Worm (Caenorhabditis elegans) whole organism, late embryonic: ENCODE measurements around the gene daf-31.

Experiments used
- F13H6.1 ChIP-seq: sonication (generic microtip); optimal IDR thresholded peaks from 2 replicates; lab custom pipeline; 2016; ENCODE audit warnings: missing genetic modification characterization, missing compliant biosample characterization
- K02D7.2 ChIP-seq: sonication (generic microtip); optimal IDR thresholded peaks from 2 replicates; lab custom pipeline; 2017; ENCODE audit warnings: mild to moderate bottlenecking, missing genetic modification characterization, missing compliant biosample characterization
- T23F11.4 ChIP-seq: fragments of 200-800 bp; sonication (Bioruptor generic); optimal IDR thresholded peaks from 2 replicates; lab custom pipeline; 2018; ENCODE audit warnings: mild to moderate bottlenecking, missing genetic modification characterization, missing compliant biosample characterization
- ama-1 ChIP-seq: fragments of 150-350 bp; optimal IDR thresholded peaks from 2 replicates; lab custom pipeline; 2014
- ceh-18 ChIP-seq: sonication (generic microtip); optimal IDR thresholded peaks from 2 replicates; lab custom pipeline; 2016; ENCODE audit warnings: missing genetic modification characterization, missing compliant biosample characterization
- ceh-19 ChIP-seq: fragments of 200-800 bp; sonication (Bioruptor generic); optimal IDR thresholded peaks from 2 replicates; lab custom pipeline; 2018; ENCODE audit warnings: mild to moderate bottlenecking, missing genetic modification characterization, missing compliant biosample characterization
- ceh-2 ChIP-seq: sonication (generic microtip); optimal IDR thresholded peaks from 2 replicates; lab custom pipeline; 2016; ENCODE audit warnings: missing genotype, missing genetic modification characterization, missing compliant biosample characterization
- ceh-24 ChIP-seq: sonication (generic microtip); optimal IDR thresholded peaks from 2 replicates; lab custom pipeline; 2016; ENCODE audit warnings: mild to moderate bottlenecking, missing genetic modification characterization, missing compliant biosample characterization
- ceh-34 ChIP-seq: sonication (generic microtip); optimal IDR thresholded peaks from 2 replicates; lab custom pipeline; 2016; ENCODE audit warnings: mild to moderate bottlenecking, missing genetic modification characterization, missing compliant biosample characterization
- ceh-45 ChIP-seq: fragments of 200-800 bp; sonication (Bioruptor generic); IDR thresholded peaks from 2 replicates; pipeline ENCODE4 v1.3.6; 2022; ENCODE audit warnings: missing genetic modification reagents, missing genetic modification characterization, missing compliant biosample characterization
- ceh-6 ChIP-seq: fragments of 200-800 bp; sonication (Bioruptor generic); optimal IDR thresholded peaks from 2 replicates; lab custom pipeline; 2018; ENCODE audit warnings: mild to moderate bottlenecking, missing genetic modification characterization, missing compliant biosample characterization
- ceh-9 ChIP-seq: sonication (generic microtip); optimal IDR thresholded peaks from 2 replicates; lab custom pipeline; 2016; ENCODE audit warnings: mild to moderate bottlenecking, missing genetic modification characterization, inconsistent platforms, missing compliant biosample characterization
- che-1 ChIP-seq: sonication (generic microtip); optimal IDR thresholded peaks from 2 replicates; lab custom pipeline; 2016; ENCODE audit warnings: mild to moderate bottlenecking, missing genetic modification characterization, missing compliant biosample characterization
- dve-1 ChIP-seq: sonication (generic microtip); optimal IDR thresholded peaks from 2 replicates; lab custom pipeline; 2017; ENCODE audit warnings: antibody characterized with exemption, mild to moderate bottlenecking, missing genetic modification characterization, missing compliant biosample characterization
- elt-2 ChIP-seq: sonication (generic microtip); optimal IDR thresholded peaks from 2 replicates; lab custom pipeline; 2016; ENCODE audit warnings: missing genetic modification reagents, missing genetic modification characterization, missing compliant biosample characterization
- fax-1 ChIP-seq: sonication (generic microtip); optimal IDR thresholded peaks from 2 replicates; lab custom pipeline; 2016; ENCODE audit warnings: missing genotype, missing genetic modification characterization, missing compliant biosample characterization
- hlh-15 ChIP-seq: sonication (generic microtip); optimal IDR thresholded peaks from 2 replicates; lab custom pipeline; 2016; ENCODE audit warnings: missing genetic modification characterization, missing compliant biosample characterization
- hlh-30 ChIP-seq: sonication (generic microtip); optimal IDR thresholded peaks from 2 replicates; lab custom pipeline; 2017; ENCODE audit warnings: antibody characterized with exemption, missing genetic modification characterization, missing compliant biosample characterization; ENCODE audit not compliant: insufficient read depth
- hlh-6 ChIP-seq: sonication (generic microtip); optimal IDR thresholded peaks from 2 replicates; lab custom pipeline; 2016; ENCODE audit warnings: missing genotype, missing genetic modification characterization, missing compliant biosample characterization
- hlh-8 ChIP-seq: sonication (generic microtip); optimal IDR thresholded peaks from 2 replicates; lab custom pipeline; 2016; ENCODE audit warnings: missing genotype, missing genetic modification characterization, missing compliant biosample characterization
- lin-11 ChIP-seq: fragments of 200-800 bp; sonication (Bioruptor generic); optimal IDR thresholded peaks from 2 replicates; lab custom pipeline; 2018; ENCODE audit warnings: mild to moderate bottlenecking, missing genetic modification characterization, missing compliant biosample characterization
- madf-2 ChIP-seq: sonication (generic microtip); optimal IDR thresholded peaks from 2 replicates; lab custom pipeline; 2017; ENCODE audit warnings: missing genetic modification characterization, missing compliant biosample characterization
- mec-3 ChIP-seq: sonication (generic microtip); optimal IDR thresholded peaks from 2 replicates; lab custom pipeline; 2016; ENCODE audit warnings: borderline replicate concordance, missing genetic modification characterization, missing compliant biosample characterization
- nfya-1 ChIP-seq: sonication (generic microtip); optimal IDR thresholded peaks from 2 replicates; lab custom pipeline; 2017; ENCODE audit warnings: missing genetic modification characterization, mild to moderate bottlenecking, missing compliant biosample characterization, antibody characterized with exemption, moderate library complexity
- pag-3 ChIP-seq: sonication (generic microtip); optimal IDR thresholded peaks from 2 replicates; lab custom pipeline; 2016; ENCODE audit warnings: missing compliant biosample characterization, missing genetic modification characterization, borderline replicate concordance
- pros-1 ChIP-seq: fragments of 150-350 bp; optimal IDR thresholded peaks from 2 replicates; lab custom pipeline; 2014; ENCODE audit warnings: missing biosample characterization, missing genetic modification reagents, missing genetic modification characterization
- ref-2 ChIP-seq: sonication (generic microtip); optimal IDR thresholded peaks from 2 replicates; lab custom pipeline; 2016; ENCODE audit warnings: missing genetic modification characterization, missing compliant biosample characterization
- rnt-1 ChIP-seq: sonication (generic microtip); optimal IDR thresholded peaks from 2 replicates; lab custom pipeline; 2016; ENCODE audit warnings: missing genetic modification characterization, missing compliant biosample characterization
- sox-4 ChIP-seq: sonication (generic microtip); optimal IDR thresholded peaks from 2 replicates; lab custom pipeline; 2017; ENCODE audit warnings: mild to moderate bottlenecking, missing genetic modification characterization, inconsistent platforms, missing compliant biosample characterization
- tbx-7 ChIP-seq: sonication (generic microtip); optimal IDR thresholded peaks from 2 replicates; lab custom pipeline; 2016; ENCODE audit warnings: missing genotype, missing genetic modification characterization, missing compliant biosample characterization
- unc-3 ChIP-seq, 2 experiments: fragments of 200-800 bp in 1 of 2; sonication (Bioruptor generic) in 1 of 2; sonication (generic microtip) in 1 of 2; conservative IDR thresholded peaks in 1 of 2; optimal IDR thresholded peaks in 1 of 2; 2 replicates each; pipeline versions ENCODE4 v1.3.6 to Lab custom; 2016 to 2022; ENCODE audit warnings: missing compliant biosample characterization in 2 of 2, missing genetic modification characterization in 2 of 2, missing genetic modification reagents in 1 of 2
- unc-55 ChIP-seq: sonication (generic microtip); optimal IDR thresholded peaks from 2 replicates; lab custom pipeline; 2017; ENCODE audit warnings: missing biosample characterization, missing genetic modification reagents, missing genetic modification characterization
- zip-5 ChIP-seq: sonication (generic microtip); optimal IDR thresholded peaks from 2 replicates; lab custom pipeline; 2016; ENCODE audit warnings: missing genetic modification characterization, missing compliant biosample characterization
- ztf-16 ChIP-seq: sonication (generic microtip); optimal IDR thresholded peaks from 2 replicates; lab custom pipeline; 2017; ENCODE audit warnings: missing genetic modification characterization, missing compliant biosample characterization

Gene daf-31

DNA sequence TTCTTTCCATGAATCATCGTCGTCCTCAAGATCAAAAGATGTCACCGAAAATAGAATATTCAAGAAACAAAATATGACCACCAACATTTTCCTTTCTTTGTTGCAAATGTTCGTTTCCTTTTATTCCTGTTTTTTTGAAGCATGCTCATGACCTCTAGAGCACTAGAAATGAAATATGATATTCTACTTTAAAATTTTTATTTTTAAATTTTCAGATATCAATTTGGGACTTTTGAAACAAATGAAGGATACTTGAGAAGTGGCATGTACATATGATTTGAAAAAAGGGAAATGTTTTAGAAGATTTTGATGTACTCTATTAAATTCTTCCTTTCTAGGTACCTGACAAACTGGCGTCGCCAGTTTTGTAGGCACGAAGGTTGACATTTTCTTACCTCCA lies 14.8 kb upstream of the daf-31 start, which contains the start of gene K07H8.11:
Gene K07H8.11 (minus strand): TSS at position 101 of the 400 bp plus-strand sequence.
- no peak for TF ChIP-seq hlh-6 (tag; lab: Kevin White, UChicago)
- TF ChIP-seq F13H6.1 = no peak
- no peak for TF ChIP-seq pag-3 (tag; lab: Kevin White, UChicago)
- TF ChIP-seq elt-2 = no peak
- no peak for TF ChIP-seq rnt-1
- TF ChIP-seq tbx-7 (tag; lab: Kevin White, UChicago) = no peak

DNA sequence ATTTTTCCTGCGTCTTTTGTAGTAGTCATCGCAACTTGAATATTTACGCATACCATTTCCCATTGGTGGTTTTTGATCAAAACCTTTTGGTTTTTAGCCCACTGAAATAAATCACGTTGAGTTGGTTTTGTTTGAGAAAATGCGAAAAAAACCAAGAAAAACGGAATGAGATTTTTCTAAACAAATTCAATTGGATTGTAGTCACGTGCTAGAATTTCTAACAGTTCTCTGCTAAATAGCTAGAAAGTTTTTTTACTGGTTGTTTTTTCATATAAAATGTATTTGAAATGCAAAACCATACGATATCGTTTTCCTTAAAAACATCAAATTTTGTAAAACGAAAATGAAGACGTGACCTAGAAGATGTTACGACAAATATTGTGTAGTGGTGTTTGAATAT lies 13.5 kb upstream of the daf-31 start, which contains the start of gene K07H8.12:
Gene K07H8.12 (minus strand): TSS at position 101 of the 400 bp plus-strand sequence.
- TF ChIP-seq unc-3 (GFP tag; conservative IDR thresholded peaks at IDR 0.05; lab: Robert Waterston, UW) (no peak), unc-3 (tag; optimal IDR thresholded peaks at IDR 0.05; lab: Kevin White, UChicago) (no peak), unc-55 (no peak), sox-4 (tag; lab: Kevin White, UChicago) (no peak), hlh-6 (tag; lab: Kevin White, UChicago) (no peak), ceh-2 (tag; lab: Kevin White, UChicago) (no peak), ceh-18 (tag; lab: Kevin White, UChicago) (no peak), elt-2 (no peak), ref-2 (tag; lab: Kevin White, UChicago) (no peak), ama-1 (lab: Kevin White, UChicago) (no peak), nfya-1 (no peak), dve-1 (tag; lab: Kevin White, UChicago) (no peak), ceh-34 (tag; lab: Kevin White, UChicago) (no peak), zip-5 (tag; lab: Kevin White, UChicago) (no peak)
- TF ChIP-seq, all 69 proteins: peak for 0

DNA sequence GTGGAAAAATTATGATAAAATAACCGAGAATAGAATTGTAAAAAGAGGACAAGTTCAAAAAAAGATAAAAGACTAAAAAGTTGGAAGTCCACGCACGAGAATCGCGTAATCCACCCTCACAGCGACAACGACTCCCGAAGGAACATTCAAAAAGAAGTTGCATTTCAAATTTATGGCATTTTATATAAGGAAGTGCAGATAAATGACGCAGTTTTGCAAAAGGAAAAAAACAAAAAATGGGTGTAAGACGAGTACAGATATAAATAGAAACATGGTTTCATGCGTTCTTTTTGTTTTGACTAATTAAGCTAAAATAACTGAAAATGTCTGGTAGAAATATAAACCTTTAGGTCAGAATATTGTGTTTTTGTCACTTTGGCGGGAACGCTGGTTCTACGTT lies 6.9 kb upstream of the daf-31 start:
- TF ChIP-seq zip-5 (tag; lab: Kevin White, UChicago) (no peak), ceh-45 (no peak), mec-3 (tag; lab: Kevin White, UChicago) (no peak), ceh-19 (GFP tag; lab: Kevin White, UChicago) (no peak), pros-1 (tag; lab: Kevin White, UChicago) (no peak), ztf-16 (no peak), hlh-15 (tag; lab: Kevin White, UChicago) (no peak), K02D7.2 (tag; lab: Kevin White, UChicago) (no peak), ceh-6 (GFP tag; lab: Kevin White, UChicago) (no peak), T23F11.4 (no peak), ceh-9 (no peak), dve-1 (tag; lab: Kevin White, UChicago) (no peak)

DNA sequence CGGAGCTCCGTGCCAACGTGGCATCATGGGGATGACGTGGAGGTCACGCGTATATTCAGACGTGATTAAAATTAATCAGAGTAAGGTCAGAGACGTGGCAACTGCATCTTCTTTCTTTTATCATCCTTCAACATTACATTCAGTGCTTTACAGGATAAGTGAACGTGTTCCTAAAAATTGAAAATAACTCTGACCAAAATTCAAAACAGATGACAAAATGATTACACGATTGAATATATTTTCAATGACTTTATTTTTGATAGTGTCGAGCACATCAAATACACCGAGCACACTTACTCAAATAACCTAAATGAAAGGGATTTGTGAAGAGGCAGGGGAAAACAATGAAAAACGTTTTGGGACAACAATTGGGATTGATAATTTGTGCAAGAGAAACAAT lies 3.7 kb upstream of the daf-31 start, which contains the start of gene K07H8.9:
Gene K07H8.9 (minus strand): TSS at position 125 of the 400 bp plus-strand sequence.
- TF ChIP-seq lin-11 (tag; lab: Kevin White, UChicago) (no peak), ceh-6 (GFP tag; lab: Kevin White, UChicago) (no peak), fax-1 (tag; lab: Kevin White, UChicago) (no peak), sox-4 (tag; lab: Kevin White, UChicago) (no peak), tbx-7 (tag; lab: Kevin White, UChicago) (no peak), unc-3 (GFP tag; conservative IDR thresholded peaks at IDR 0.05; lab: Robert Waterston, UW) (no peak), unc-3 (tag; optimal IDR thresholded peaks at IDR 0.05; lab: Kevin White, UChicago) (no peak), hlh-30 (no peak), zip-5 (tag; lab: Kevin White, UChicago) (no peak), dve-1 (tag; lab: Kevin White, UChicago) (no peak), madf-2 (tag; lab: Kevin White, UChicago) (no peak), hlh-8 (tag; lab: Kevin White, UChicago) (no peak), che-1 (tag; lab: Kevin White, UChicago) (no peak), ceh-24 (tag; lab: Kevin White, UChicago) (no peak)
- TF ChIP-seq, all 69 proteins: peak for 0
